Worm (Caenorhabditis elegans): Measurements from ENCODE around the gene ugt-6.

ugt-6 gene

ce11 chrV:12816672-12817071, 18.6 kb upstream of the ugt-6 start:
- no peak for TF ChIP-seq ref-1 (GFP tag; conservative IDR thresholded peaks at IDR 0.05)
- TF ChIP-seq tab-1 (GFP tag; IDR thresholded peaks at IDR 0.05): no peak
- no peak for TF ChIP-seq T22C8.4 (GFP tag; IDR thresholded peaks at IDR 0.05)
- TF ChIP-seq klf-2 (GFP tag; conservative IDR thresholded peaks at IDR 0.05): no peak
- TF ChIP-seq cog-1 (tag; optimal IDR thresholded peaks at IDR 0.05): no peak

- no peak for TF ChIP-seq ztf-29 (GFP tag; IDR thresholded peaks at IDR 0.05)
- no peak for TF ChIP-seq tab-1 (GFP tag; IDR thresholded peaks at IDR 0.05)
- TF ChIP-seq klf-2 (GFP tag; conservative IDR thresholded peaks at IDR 0.05): no peak
- no peak for TF ChIP-seq med-1 (GFP tag; optimal IDR thresholded peaks at IDR 0.05; ENCODE audit: insufficient read depth)
- no peak for TF ChIP-seq cog-1 (tag; optimal IDR thresholded peaks at IDR 0.05)
- no peak for TF ChIP-seq ztf-23 (GFP tag; IDR thresholded peaks at IDR 0.05)
- no peak for TF ChIP-seq ref-1 (GFP tag; conservative IDR thresholded peaks at IDR 0.05)
- no peak for TF ChIP-seq flt-1 (GFP tag; IDR thresholded peaks at IDR 0.05)
- no peak for TF ChIP-seq T22C8.4 (GFP tag; IDR thresholded peaks at IDR 0.05)
Observed at ce11 chrV:12815386-12815785, 17.4 kb upstream of the ugt-6 start.

DNA sequence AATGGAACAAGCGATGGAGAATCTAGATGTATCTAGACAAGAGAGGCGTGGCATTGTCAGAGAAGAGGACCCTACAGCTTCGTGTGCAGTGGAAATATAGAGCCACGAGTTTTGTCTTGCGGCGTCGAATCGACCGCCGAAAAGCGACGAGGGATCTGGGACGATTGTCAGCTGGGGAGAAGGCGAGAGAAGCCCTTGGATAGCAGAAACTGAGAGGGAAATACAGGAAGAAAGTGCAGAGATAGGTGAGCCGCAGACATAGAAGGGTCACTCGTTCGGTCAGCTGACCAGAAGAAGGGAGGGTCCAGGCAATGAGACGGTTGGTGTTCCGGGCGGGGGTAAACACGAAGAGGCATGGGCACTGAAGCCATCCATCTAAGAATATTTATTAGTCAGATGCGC, 16.5 kb upstream of the ugt-6 start:
- TF ChIP-seq klf-2 (GFP tag; conservative IDR thresholded peaks at IDR 0.05) (no peak), cog-1 (tag; optimal IDR thresholded peaks at IDR 0.05) (peak; percentile 71), ztf-29 (GFP tag; IDR thresholded peaks at IDR 0.05) (peak; percentile 64; the same call in 1 of the 2 replicates), T22C8.4 (GFP tag; IDR thresholded peaks at IDR 0.05) (no peak), tab-1 (GFP tag; IDR thresholded peaks at IDR 0.05) (0 out of 2 replicates have a peak, but pooled peaks have one; percentile 39), ref-1 (GFP tag; conservative IDR thresholded peaks at IDR 0.05) (no peak), med-1 (GFP tag; optimal IDR thresholded peaks at IDR 0.05; ENCODE audit: insufficient read depth) (no peak), flt-1 (GFP tag; IDR thresholded peaks at IDR 0.05) (0 out of 2 replicates have a peak, but pooled peaks have one; percentile 45), ztf-23 (GFP tag; IDR thresholded peaks at IDR 0.05) (0 out of 2 replicates have a peak, but pooled peaks have one; percentile 54)

ce11 chrV:12814022-12814421, 16.0 kb upstream of the ugt-6 start, which contains the start of gene ZC443.3:
ZC443.3 (minus strand) TSS chrV:12814122.
- no peak for TF ChIP-seq cog-1 (tag; optimal IDR thresholded peaks at IDR 0.05)
- no peak for TF ChIP-seq flt-1 (GFP tag; IDR thresholded peaks at IDR 0.05)
- no peak for TF ChIP-seq klf-2 (GFP tag; conservative IDR thresholded peaks at IDR 0.05)
- no peak for TF ChIP-seq ref-1 (GFP tag; conservative IDR thresholded peaks at IDR 0.05)
- no peak for TF ChIP-seq ztf-23 (GFP tag; IDR thresholded peaks at IDR 0.05)
- TF ChIP-seq ztf-29 (GFP tag; IDR thresholded peaks at IDR 0.05): no peak
- no peak for TF ChIP-seq tab-1 (GFP tag; IDR thresholded peaks at IDR 0.05)
- TF ChIP-seq T22C8.4 (GFP tag; IDR thresholded peaks at IDR 0.05): no peak

- TF ChIP-seq ztf-29 (GFP tag; IDR thresholded peaks at IDR 0.05) (no peak), flt-1 (GFP tag; IDR thresholded peaks at IDR 0.05) (no peak), cog-1 (tag; optimal IDR thresholded peaks at IDR 0.05) (no peak), klf-2 (GFP tag; conservative IDR thresholded peaks at IDR 0.05) (no peak), tab-1 (GFP tag; IDR thresholded peaks at IDR 0.05) (no peak), ref-1 (GFP tag; conservative IDR thresholded peaks at IDR 0.05) (no peak), T22C8.4 (GFP tag; IDR thresholded peaks at IDR 0.05) (no peak), ztf-23 (GFP tag; IDR thresholded peaks at IDR 0.05) (no peak), med-1 (GFP tag; optimal IDR thresholded peaks at IDR 0.05; ENCODE audit: insufficient read depth) (no peak)
Observed at ce11 chrV:12811810-12812209, 13.8 kb upstream of the ugt-6 start.

ce11 chrV:12811126-12811525, 13.1 kb upstream of the ugt-6 start, which contains the start of gene ZC443.2:
ZC443.2 (minus strand) TSS chrV:12811192.
- no peak for TF ChIP-seq tab-1 (GFP tag; IDR thresholded peaks at IDR 0.05)
- TF ChIP-seq ztf-23 (GFP tag; IDR thresholded peaks at IDR 0.05): no peak
- TF ChIP-seq cog-1 (tag; optimal IDR thresholded peaks at IDR 0.05): no peak
- TF ChIP-seq flt-1 (GFP tag; IDR thresholded peaks at IDR 0.05): no peak

- TF ChIP-seq ztf-23 (GFP tag; IDR thresholded peaks at IDR 0.05): no peak
- no peak for TF ChIP-seq ref-1 (GFP tag; conservative IDR thresholded peaks at IDR 0.05)
- TF ChIP-seq T22C8.4 (GFP tag; IDR thresholded peaks at IDR 0.05): no peak
- no peak for TF ChIP-seq flt-1 (GFP tag; IDR thresholded peaks at IDR 0.05)
- no peak for TF ChIP-seq cog-1 (tag; optimal IDR thresholded peaks at IDR 0.05)
- TF ChIP-seq klf-2 (GFP tag; conservative IDR thresholded peaks at IDR 0.05): no peak
- TF ChIP-seq med-1 (GFP tag; optimal IDR thresholded peaks at IDR 0.05; ENCODE audit: insufficient read depth): no peak
- TF ChIP-seq tab-1 (GFP tag; IDR thresholded peaks at IDR 0.05): no peak
- TF ChIP-seq ztf-29 (GFP tag; IDR thresholded peaks at IDR 0.05): no peak
Observed at ce11 chrV:12809876-12810275, 11.9 kb upstream of the ugt-6 start, which contains the start of gene ZC443.1. ZC443.1 (minus strand) TSS chrV:12810080.

- TF ChIP-seq ztf-29 (GFP tag; IDR thresholded peaks at IDR 0.05): no peak
- TF ChIP-seq T22C8.4 (GFP tag; IDR thresholded peaks at IDR 0.05): no peak
- TF ChIP-seq tab-1 (GFP tag; IDR thresholded peaks at IDR 0.05): no peak
- no peak for TF ChIP-seq ztf-23 (GFP tag; IDR thresholded peaks at IDR 0.05)
Observed at ce11 chrV:12806190-12806589, 8.2 kb upstream of the ugt-6 start, which contains the start of gene ZC443.7. ZC443.7 (plus strand) TSS chrV:12806490.

DNA sequence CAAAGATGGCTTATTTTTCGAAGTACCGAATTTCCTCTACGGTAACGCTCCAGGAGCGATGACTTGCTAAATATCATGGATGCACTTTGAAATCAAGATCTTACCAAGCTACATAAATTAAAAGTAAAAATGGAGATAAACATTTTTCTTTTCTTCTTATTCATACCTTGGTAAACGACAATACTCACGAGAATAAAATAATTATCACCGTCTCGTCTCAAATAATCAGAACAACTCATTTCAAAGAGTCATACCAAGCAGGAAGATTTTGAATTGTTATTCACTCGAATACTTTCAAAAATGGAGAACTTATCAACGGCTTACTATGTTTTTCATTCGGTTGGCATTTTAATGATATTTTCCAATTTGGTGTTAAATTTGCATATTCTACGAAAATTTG, 5.2 kb upstream of the ugt-6 start, which contains the start of gene srbc-45:
Gene srbc-45 (plus strand): TSS at position 301 of the 400 bp plus-strand sequence.
- TF ChIP-seq flt-1 (GFP tag; IDR thresholded peaks at IDR 0.05): no peak
- no peak for TF ChIP-seq ztf-23 (GFP tag; IDR thresholded peaks at IDR 0.05)
- no peak for TF ChIP-seq med-1 (GFP tag; optimal IDR thresholded peaks at IDR 0.05; ENCODE audit: insufficient read depth)
- TF ChIP-seq tab-1 (GFP tag; IDR thresholded peaks at IDR 0.05): no peak
- no peak for TF ChIP-seq cog-1 (tag; optimal IDR thresholded peaks at IDR 0.05)
- no peak for TF ChIP-seq ref-1 (GFP tag; conservative IDR thresholded peaks at IDR 0.05)
- TF ChIP-seq T22C8.4 (GFP tag; IDR thresholded peaks at IDR 0.05): no peak
- TF ChIP-seq klf-2 (GFP tag; conservative IDR thresholded peaks at IDR 0.05): no peak
- no peak for TF ChIP-seq ztf-29 (GFP tag; IDR thresholded peaks at IDR 0.05)

ce11 chrV:12800171-12800570, 2.1 kb upstream of the ugt-6 start, which contains the start of gene ugt-3:
ugt-3 (minus strand) TSS chrV:12800271.
- no peak for TF ChIP-seq med-1 (GFP tag; optimal IDR thresholded peaks at IDR 0.05; ENCODE audit: insufficient read depth)
- TF ChIP-seq T22C8.4 (GFP tag; IDR thresholded peaks at IDR 0.05): no peak

Measured in whole organism, midembryonic.